Worm (Caenorhabditis elegans) whole organism, L2 larva: Measurements from ENCODE around the gene nprl-2.
"Not testable (repeated sequence)": the region's sequence is repeated elsewhere in the genome, so short reads cannot be mapped to it uniquely, and the experiment has no call there.

Source experiments
- C34F6.9 ChIP-seq: fragments of 150-350 bp; optimal IDR thresholded peaks from 2 replicates; lab custom pipeline; 2014; ENCODE audit warnings: missing biosample characterization, missing genetic modification characterization
- R02D3.7 ChIP-seq: fragments of 150-350 bp; optimal IDR thresholded peaks from 2 replicates; lab custom pipeline; 2014; ENCODE audit warnings: missing biosample characterization, missing genetic modification characterization
- Y55F3AM.14 ChIP-seq: fragments of 200-800 bp; sonication (Bioruptor generic); optimal IDR thresholded peaks from 2 replicates; lab custom pipeline; 2018; ENCODE audit warnings: mild to moderate bottlenecking, missing genetic modification characterization, missing compliant biosample characterization
- ZK546.5 ChIP-seq: sonication (generic microtip); optimal IDR thresholded peaks from 2 replicates; lab custom pipeline; 2017; ENCODE audit warnings: missing biosample characterization, missing genetic modification characterization
- alr-1 ChIP-seq: fragments of 150-350 bp; optimal IDR thresholded peaks from 2 replicates; lab custom pipeline; 2014; ENCODE audit warnings: missing biosample characterization, missing genetic modification characterization
- ama-1 ChIP-seq: fragments of 150-350 bp; optimal IDR thresholded peaks from 2 replicates; lab custom pipeline; 2018; ENCODE audit warnings: inconsistent platforms
- ceh-16 ChIP-seq: fragments of 150-350 bp; optimal IDR thresholded peaks from 2 replicates; lab custom pipeline; 2014; ENCODE audit warnings: missing biosample characterization, missing genetic modification characterization
- ceh-82 ChIP-seq: fragments of 150-350 bp; optimal IDR thresholded peaks from 2 replicates; lab custom pipeline; 2014; ENCODE audit warnings: missing biosample characterization, missing genetic modification characterization
- crh-2 ChIP-seq: sonication (generic microtip); optimal IDR thresholded peaks from 2 replicates; lab custom pipeline; 2017; ENCODE audit warnings: missing biosample characterization, missing genetic modification characterization
- dmd-4 ChIP-seq: sonication (generic microtip); optimal IDR thresholded peaks from 2 replicates; lab custom pipeline; 2017; ENCODE audit warnings: missing biosample characterization, missing genetic modification characterization
- elt-3 ChIP-seq: sonication (generic microtip); optimal IDR thresholded peaks from 2 replicates; lab custom pipeline; 2017; ENCODE audit warnings: missing biosample characterization, missing genetic modification characterization
- fos-1 ChIP-seq: fragments of 150-350 bp; optimal IDR thresholded peaks from 2 replicates; lab custom pipeline; 2014; ENCODE audit warnings: missing biosample characterization, missing genetic modification characterization
- gmeb-1 ChIP-seq: fragments of 150-350 bp; optimal IDR thresholded peaks from 2 replicates; lab custom pipeline; 2014; ENCODE audit warnings: missing biosample characterization, missing genetic modification characterization
- lin-13 ChIP-seq: fragments of 150-350 bp; optimal IDR thresholded peaks from 2 replicates; lab custom pipeline; 2014; ENCODE audit warnings: missing biosample characterization, missing genetic modification reagents, missing genetic modification characterization
- lin-39 ChIP-seq: fragments of 150-350 bp; optimal IDR thresholded peaks from 2 replicates; lab custom pipeline; 2014; ENCODE audit warnings: missing biosample characterization, missing genetic modification reagents, missing genetic modification characterization
- lsy-2 ChIP-seq, 2 experiments: fragments of 150-350 bp in 1 of 2; sonication (generic microtip) in 1 of 2; optimal IDR thresholded peaks; 2 replicates each; lab custom pipeline; 2014 to 2017; ENCODE audit warnings: missing biosample characterization in 2 of 2, missing genetic modification characterization in 2 of 2
- mab-5 ChIP-seq: fragments of 150-350 bp; optimal IDR thresholded peaks from 2 replicates; lab custom pipeline; 2014; ENCODE audit warnings: missing biosample characterization, missing genetic modification characterization
- mbf-1 ChIP-seq: sonication (generic microtip); optimal IDR thresholded peaks from 2 replicates; lab custom pipeline; 2017; ENCODE audit warnings: missing biosample characterization, missing genetic modification characterization
- mdl-1 ChIP-seq, 2 experiments: fragments of 150-350 bp in 1 of 2; sonication (generic microtip) in 1 of 2; optimal IDR thresholded peaks; 2 replicates each; lab custom pipeline; 2017; ENCODE audit warnings: missing biosample characterization in 2 of 2, missing genetic modification characterization in 2 of 2
- nhr-10 ChIP-seq: sonication (generic microtip); optimal IDR thresholded peaks from 2 replicates; lab custom pipeline; 2017; ENCODE audit warnings: missing biosample characterization, missing genetic modification characterization
- nhr-11 ChIP-seq: fragments of 150-350 bp; optimal IDR thresholded peaks from 2 replicates; lab custom pipeline; 2014; ENCODE audit warnings: missing biosample characterization, missing genetic modification characterization
- nhr-12 ChIP-seq: fragments of 150-350 bp; optimal IDR thresholded peaks from 2 replicates; lab custom pipeline; 2014; ENCODE audit warnings: missing biosample characterization, missing genetic modification characterization
- nhr-129 ChIP-seq: fragments of 150-350 bp; optimal IDR thresholded peaks from 2 replicates; lab custom pipeline; 2014; ENCODE audit warnings: missing biosample characterization, missing genetic modification characterization
- nhr-21 ChIP-seq: fragments of 150-350 bp; optimal IDR thresholded peaks from 2 replicates; lab custom pipeline; 2014; ENCODE audit warnings: missing biosample characterization, missing genetic modification characterization
- nhr-23 ChIP-seq: fragments of 150-350 bp; optimal IDR thresholded peaks from 2 replicates; lab custom pipeline; 2014; ENCODE audit warnings: missing biosample characterization, missing genetic modification reagents, missing genetic modification characterization
- nhr-237 ChIP-seq: fragments of 150-350 bp; optimal IDR thresholded peaks from 2 replicates; lab custom pipeline; 2014; ENCODE audit warnings: missing biosample characterization, missing genetic modification characterization
- nhr-25 ChIP-seq: fragments of 150-350 bp; sonication (generic microtip); optimal IDR thresholded peaks from 3 replicates; lab custom pipeline; 2014; ENCODE audit warnings: missing biosample characterization, missing genetic modification characterization
- nhr-77 ChIP-seq: fragments of 150-350 bp; optimal IDR thresholded peaks from 2 replicates; lab custom pipeline; 2014; ENCODE audit warnings: missing biosample characterization, missing genetic modification characterization
- sem-4 ChIP-seq: fragments of 150-350 bp; optimal IDR thresholded peaks from 2 replicates; lab custom pipeline; 2014; ENCODE audit warnings: missing biosample characterization, missing genetic modification reagents, missing genetic modification characterization
- sma-3 ChIP-seq: sonication (generic microtip); optimal IDR thresholded peaks from 2 replicates; lab custom pipeline; 2016; ENCODE audit warnings: missing genetic modification reagents, missing genetic modification characterization, missing compliant biosample characterization
- unc-39 ChIP-seq: fragments of 150-350 bp; optimal IDR thresholded peaks from 2 replicates; lab custom pipeline; 2014; ENCODE audit warnings: missing biosample characterization, missing genetic modification characterization
- unc-55 ChIP-seq: fragments of 150-350 bp; sonication (generic microtip); optimal IDR thresholded peaks from 3 replicates; lab custom pipeline; 2014; ENCODE audit warnings: missing biosample characterization, missing genetic modification reagents, missing genetic modification characterization
- unc-62 ChIP-seq: fragments of 150-350 bp; optimal IDR thresholded peaks from 2 replicates; lab custom pipeline; 2014; ENCODE audit warnings: missing biosample characterization, missing genetic modification reagents, missing genetic modification characterization
- zag-1 ChIP-seq: fragments of 150-350 bp; optimal IDR thresholded peaks from 2 replicates; lab custom pipeline; 2014; ENCODE audit warnings: missing biosample characterization, missing genetic modification characterization
- ztf-4 ChIP-seq: fragments of 150-350 bp; optimal IDR thresholded peaks from 2 replicates; lab custom pipeline; 2014; ENCODE audit warnings: missing biosample characterization, missing genetic modification characterization

Gene nprl-2

ce11 chrIV:7554351-7554750 lies 2.3 kb upstream of the nprl-2 start, which contains the start of gene F49E8.6:
TSS of gene F49E8.6 (minus strand) at chrIV:7554667.
- TF ChIP-seq ceh-82 (tag; lab: Kevin White, UChicago): no peak
- TF ChIP-seq lsy-2 (tag; optimal IDR thresholded peaks at IDR 0.05; lab: Kevin White, UChicago): peak in 1 of 2 experiments; percentile 4
- peak; percentile 43 for TF ChIP-seq C34F6.9 (tag; lab: Kevin White, UChicago)
- TF ChIP-seq Y55F3AM.14 (GFP tag; lab: Kevin White, UChicago): no peak
- no peak for TF ChIP-seq ztf-4
- TF ChIP-seq nhr-21: peak; percentile 2
- TF ChIP-seq unc-55: peak; percentile 53

ce11 chrIV:7558653-7559052 lies 2.0 kb downstream of the nprl-2 start:
- no peak for TF ChIP-seq lin-39 (tag; lab: Kevin White, UChicago)
- no peak for TF ChIP-seq gmeb-1
- TF ChIP-seq elt-3 (tag; lab: Kevin White, UChicago): no peak
- TF ChIP-seq ceh-16 (tag; lab: Kevin White, UChicago): no peak
- no peak for TF ChIP-seq nhr-10
- no peak for TF ChIP-seq nhr-77
- no peak for TF ChIP-seq sem-4 (tag; lab: Kevin White, UChicago)
- TF ChIP-seq ztf-4: no peak
- TF ChIP-seq mab-5 (tag; lab: Kevin White, UChicago): no peak
- TF ChIP-seq R02D3.7 (tag; lab: Kevin White, UChicago): no peak
- TF ChIP-seq nhr-237: no peak
- TF ChIP-seq, all 48 proteins: peak for 0

- TF ChIP-seq mdl-1 (tag; optimal IDR thresholded peaks at IDR 0.05; lab: Kevin White, UChicago) (no peak), R02D3.7 (tag; lab: Kevin White, UChicago) (no peak), nhr-11 (tag; lab: Kevin White, UChicago) (no peak)
Measured at ce11 chrIV:7559237-7559636, 2.6 kb downstream of the nprl-2 start.

- peak; percentile 67 for TF ChIP-seq C34F6.9 (tag; lab: Kevin White, UChicago)
- TF ChIP-seq gmeb-1: peak; percentile 33
- TF ChIP-seq lin-13 (GFP tag; lab: Kevin White, UChicago): peak; percentile 53
- peak; percentile 52 for TF ChIP-seq crh-2 (tag; lab: Kevin White, UChicago)
- TF ChIP-seq sem-4 (tag; lab: Kevin White, UChicago): peak; percentile 60
- peak; percentile 22 for TF ChIP-seq zag-1 (tag; lab: Kevin White, UChicago)
- peak; percentile 71 for TF ChIP-seq nhr-129 (tag; lab: Kevin White, UChicago)
- no peak for TF ChIP-seq alr-1
- TF ChIP-seq unc-55: peak; percentile 78
- TF ChIP-seq nhr-25 (tag; lab: Kevin White, UChicago): no peak
- peak in 1 of 2 experiments; percentile 66 for TF ChIP-seq lsy-2 (tag; optimal IDR thresholded peaks at IDR 0.05; lab: Kevin White, UChicago)
- TF ChIP-seq, all 48 proteins: peak for 9
Measured at ce11 chrIV:7561614-7562142, 5.1 kb downstream of the nprl-2 start, which contains the start of gene ima-3. TSS of gene ima-3 (minus strand) at chrIV:7561664.

- TF ChIP-seq R02D3.7 (tag; lab: Kevin White, UChicago); mab-5 (tag; lab: Kevin White, UChicago); unc-39: not testable (repeated sequence)
- TF ChIP-seq, all 48 proteins: peak for 0; not testable (repeated sequence) for 48
Measured at ce11 chrIV:7563850-7564249, 7.2 kb downstream of the nprl-2 start, which contains the start of gene F32E10.9. TSS of gene F32E10.9 (minus strand) at chrIV:7563950.

- TF ChIP-seq dmd-4 (tag; lab: Kevin White, UChicago) (no peak), nhr-237 (no peak), mdl-1 (tag; optimal IDR thresholded peaks at IDR 0.05; lab: Kevin White, UChicago) (no peak), nhr-23 (tag; lab: Kevin White, UChicago) (no peak), ZK546.5 (no peak), unc-55 (no peak), unc-39 (no peak), elt-3 (tag; lab: Kevin White, UChicago) (no peak), nhr-12 (tag; lab: Kevin White, UChicago) (no peak)
Measured at ce11 chrIV:7567557-7568010, 11.0 kb downstream of the nprl-2 start, which contains the start of gene F32E10.8. TSS of gene F32E10.8 (plus strand) at chrIV:7567607.

ce11 chrIV:7568593-7568992 lies 12.0 kb downstream of the nprl-2 start, which contains the start of gene clec-180:
TSS of gene clec-180 (plus strand) at chrIV:7568893.
- TF ChIP-seq ceh-82 (tag; lab: Kevin White, UChicago): no peak
- TF ChIP-seq nhr-237: no peak
- no peak for TF ChIP-seq unc-55
- TF ChIP-seq mbf-1: no peak
- no peak for TF ChIP-seq nhr-23 (tag; lab: Kevin White, UChicago)
- no peak for TF ChIP-seq R02D3.7 (tag; lab: Kevin White, UChicago)
- no peak for TF ChIP-seq fos-1 (tag; lab: Kevin White, UChicago)
- TF ChIP-seq sma-3 (GFP tag; lab: Kevin White, UChicago): no peak
- TF ChIP-seq ama-1 (lab: Kevin White, UChicago): no peak
- TF ChIP-seq alr-1: no peak
- no peak for TF ChIP-seq elt-3 (tag; lab: Kevin White, UChicago)
- no peak for TF ChIP-seq unc-62
- no peak for TF ChIP-seq lsy-2 (tag; optimal IDR thresholded peaks at IDR 0.05; lab: Kevin White, UChicago)
- no peak for TF ChIP-seq sem-4 (tag; lab: Kevin White, UChicago)
- TF ChIP-seq, all 48 proteins: peak for 0
